Fruit fly (Drosophila melanogaster) whole organism, embryonic: ENCODE results near the gene Kmn1.

ENCODE experiments used
- BEAF-32 ChIP-seq: fragments of 200-800 bp; sonication (Bioruptor generic); optimal IDR thresholded peaks from 3 replicates; lab custom pipeline; 2017; ENCODE audit warnings: missing biosample characterization, missing genetic modification characterization, mild to moderate bottlenecking, moderate library complexity, missing genetic modification reagents
- Bgb ChIP-seq: fragments of 200-800 bp; sonication (Bioruptor generic); IDR thresholded peaks from 2 replicates; pipeline ENCODE4 v1.3.6; 2022; ENCODE audit warnings: missing biosample characterization, missing genetic modification characterization; ENCODE audit not compliant: partially characterized antibody
- CG10147 ChIP-seq: fragments of 200-800 bp; sonication (Bioruptor generic); optimal IDR thresholded peaks from 2 replicates; lab custom pipeline; 2019; ENCODE audit warnings: missing biosample characterization, mild to moderate bottlenecking, missing genetic modification characterization, moderate library complexity
- CG1024 ChIP-seq: fragments of 200-800 bp; sonication (Bioruptor generic); IDR thresholded peaks from 2 replicates; pipeline ENCODE4 v1.3.6; 2022; ENCODE audit warnings: missing biosample characterization, missing genetic modification characterization
- CG10654 ChIP-seq: fragments of 200-800 bp; sonication (Bioruptor generic); optimal IDR thresholded peaks from 2 replicates; lab custom pipeline; 2016; ENCODE audit warnings: missing biosample characterization, missing genetic modification characterization
- CG11093 ChIP-seq: fragments of 200-800 bp; sonication (Bioruptor generic); IDR thresholded peaks from 3 replicates; pipeline ENCODE4 v1.3.6; 2022; ENCODE audit warnings: missing biosample characterization, missing genetic modification characterization
- CG1603 ChIP-seq: fragments of 200-800 bp; sonication (Bioruptor generic); optimal IDR thresholded peaks from 2 replicates; lab custom pipeline; 2019; ENCODE audit warnings: missing biosample characterization, mild to moderate bottlenecking, missing genetic modification characterization, moderate library complexity
- CG17186 ChIP-seq: fragments of 200-800 bp; sonication (Bioruptor generic); optimal IDR thresholded peaks from 3 replicates; lab custom pipeline; 2017; ENCODE audit warnings: missing biosample characterization, missing genetic modification reagents, missing genetic modification characterization
- CG17385 ChIP-seq: fragments of 200-800 bp; sonication (Bioruptor generic); optimal IDR thresholded peaks from 3 replicates; lab custom pipeline; 2018; ENCODE audit warnings: missing biosample characterization, mild to moderate bottlenecking, missing genetic modification characterization
- CG18262 ChIP-seq: fragments of 200-800 bp; optimal IDR thresholded peaks from 3 replicates; lab custom pipeline; 2019; ENCODE audit warnings: missing biosample characterization, mild to moderate bottlenecking, missing genetic modification characterization, moderate library complexity
- CG2116 ChIP-seq: fragments of 200-800 bp; sonication (Bioruptor generic); optimal IDR thresholded peaks from 3 replicates; lab custom pipeline; 2018; ENCODE audit warnings: missing biosample characterization, mild to moderate bottlenecking, missing genetic modification characterization
- CG4404 ChIP-seq: fragments of 200-800 bp; sonication (Bioruptor generic); IDR thresholded peaks from 2 replicates; pipeline ENCODE4 v1.3.6; 2022; ENCODE audit warnings: missing biosample characterization, missing genetic modification characterization
- CG6689 ChIP-seq: fragments of 200-800 bp; sonication (Bioruptor generic); IDR thresholded peaks from 2 replicates; pipeline ENCODE4 v1.3.6; 2022; ENCODE audit warnings: missing biosample characterization, missing genetic modification characterization
- CG8359 ChIP-seq: fragments of 200-800 bp; sonication (Bioruptor generic); optimal IDR thresholded peaks from 2 replicates; lab custom pipeline; 2017; ENCODE audit warnings: missing biosample characterization, mild to moderate bottlenecking, missing genetic modification characterization, borderline replicate concordance
- CG9797 ChIP-seq: fragments of 200-800 bp; sonication (Bioruptor generic); optimal IDR thresholded peaks from 3 replicates; lab custom pipeline; 2018; ENCODE audit warnings: missing biosample characterization, mild to moderate bottlenecking, missing genetic modification characterization
- Dll ChIP-seq: fragments of 200-800 bp; sonication (Bioruptor generic); IDR thresholded peaks from 4 replicates; pipeline ENCODE4 v1.3.6; 2022; ENCODE audit warnings: missing biosample characterization, missing genetic modification characterization; ENCODE audit not compliant: partially characterized antibody
- Dp ChIP-seq: fragments of 200-800 bp; sonication (Bioruptor generic); optimal IDR thresholded peaks from 2 replicates; lab custom pipeline; 2018; ENCODE audit warnings: missing biosample characterization, mild to moderate bottlenecking, missing genetic modification characterization, moderate library complexity
- Dref ChIP-seq: fragments of 200-800 bp; sonication (Bioruptor generic); IDR thresholded peaks from 2 replicates; pipeline ENCODE4 v1.3.6; 2022; ENCODE audit warnings: missing biosample characterization, missing genetic modification characterization
- E2f2 ChIP-seq: fragments of 200-800 bp; sonication (Bioruptor generic); IDR thresholded peaks from 2 replicates; pipeline ENCODE4 v1.3.6; 2022; ENCODE audit warnings: missing biosample characterization, missing genetic modification characterization
- HLH3B ChIP-seq: fragments of 200-800 bp; sonication (Bioruptor generic); IDR thresholded peaks from 2 replicates; pipeline ENCODE4 v1.3.6; 2022; ENCODE audit warnings: missing biosample characterization, missing genetic modification characterization
- HLHmδ ChIP-seq: fragments of 200-800 bp; sonication (Bioruptor generic); optimal IDR thresholded peaks from 2 replicates; lab custom pipeline; 2018; ENCODE audit warnings: missing biosample characterization, mild to moderate bottlenecking, missing genetic modification characterization, moderate library complexity
- Lpt ChIP-seq: fragments of >200 bp; optimal IDR thresholded peaks from 2 replicates; lab custom pipeline; 2018; ENCODE audit warnings: missing biosample characterization, missing genetic modification characterization
- Myb ChIP-seq: fragments of 200-800 bp; sonication (Bioruptor generic); optimal IDR thresholded peaks from 2 replicates; lab custom pipeline; 2016; ENCODE audit warnings: missing biosample characterization, missing genetic modification characterization
- Oaz ChIP-seq: fragments of 200-800 bp; sonication (Bioruptor generic); IDR thresholded peaks from 2 replicates; pipeline ENCODE4 v1.3.6; 2022; ENCODE audit warnings: missing biosample characterization, missing genetic modification characterization
- Opbp ChIP-seq: fragments of 200-800 bp; sonication (Bioruptor generic); IDR thresholded peaks from 3 replicates; pipeline ENCODE4 v1.3.6; 2022; ENCODE audit warnings: missing biosample characterization, missing genetic modification characterization; ENCODE audit not compliant: partially characterized antibody
- Optix ChIP-seq: fragments of 200-800 bp; sonication (Bioruptor generic); IDR thresholded peaks from 3 replicates; pipeline ENCODE4 v1.3.6; 2022; ENCODE audit warnings: missing biosample characterization, missing genetic modification characterization
- Sin3A ChIP-seq: fragments of >200 bp; optimal IDR thresholded peaks from 2 replicates; lab custom pipeline; 2018
- TFAM ChIP-seq: fragments of 200-800 bp; sonication (Bioruptor generic); optimal IDR thresholded peaks from 2 replicates; lab custom pipeline; 2017; ENCODE audit warnings: missing biosample characterization, missing genetic modification characterization, inconsistent platforms
- amos ChIP-seq: fragments of 200-800 bp; sonication (Bioruptor generic); IDR thresholded peaks from 2 replicates; pipeline ENCODE4 v1.3.6; 2022; ENCODE audit warnings: missing biosample characterization, missing genetic modification characterization; ENCODE audit not compliant: partially characterized antibody
- aop ChIP-seq: fragments of 200-800 bp; sonication (Bioruptor generic); IDR thresholded peaks from 2 replicates; pipeline ENCODE4 v1.3.6; 2022; ENCODE audit warnings: missing biosample characterization, missing genetic modification characterization
- ase ChIP-seq: fragments of 200-800 bp; sonication (Bioruptor generic); IDR thresholded peaks from 3 replicates; pipeline ENCODE4 v1.3.6; 2022; ENCODE audit warnings: missing biosample characterization, missing genetic modification characterization
- cas ChIP-seq: fragments of 200-800 bp; sonication (Bioruptor generic); IDR thresholded peaks from 2 replicates; pipeline ENCODE4 v1.3.6; 2022; ENCODE audit warnings: missing biosample characterization, missing genetic modification characterization
- dm ChIP-seq: fragments of 200-800 bp; sonication (Bioruptor generic); optimal IDR thresholded peaks from 3 replicates; lab custom pipeline; 2016; ENCODE audit warnings: missing biosample characterization, missing genetic modification characterization
- ewg ChIP-seq: fragments of 200-800 bp; sonication (Bioruptor generic); optimal IDR thresholded peaks from 3 replicates; lab custom pipeline; 2017; ENCODE audit warnings: mild to moderate bottlenecking, missing biosample characterization, missing genetic modification reagents, missing genetic modification characterization
- gsb-n ChIP-seq: fragments of 200-800 bp; sonication (Bioruptor generic); optimal IDR thresholded peaks from 3 replicates; lab custom pipeline; 2018; ENCODE audit warnings: missing biosample characterization, mild to moderate bottlenecking, missing genetic modification characterization
- insv ChIP-seq, 2 experiments: fragments of 200-800 bp; sonication (Bioruptor generic); optimal IDR thresholded peaks; 3 replicates each; lab custom pipeline; 2016 to 2018; ENCODE audit warnings: missing biosample characterization in 2 of 2, missing genetic modification characterization in 2 of 2
- knrl ChIP-seq: fragments of 200-800 bp; sonication (Bioruptor generic); IDR thresholded peaks from 3 replicates; pipeline ENCODE4 v1.3.6; 2022; ENCODE audit warnings: missing biosample characterization, missing genetic modification characterization; ENCODE audit not compliant: partially characterized antibody
- lilli ChIP-seq: fragments of 200-800 bp; sonication (Bioruptor generic); optimal IDR thresholded peaks from 3 replicates; lab custom pipeline; 2016; ENCODE audit warnings: missing biosample characterization, missing genetic modification characterization
- nerfin-2 ChIP-seq: fragments of 200-800 bp; sonication (Bioruptor generic); IDR thresholded peaks from 2 replicates; pipeline ENCODE4 v1.3.6; 2022; ENCODE audit warnings: missing biosample characterization, missing genetic modification characterization; ENCODE audit not compliant: partially characterized antibody
- nmo ChIP-seq: fragments of 200-800 bp; sonication (Bioruptor generic); optimal IDR thresholded peaks from 2 replicates; lab custom pipeline; 2018; ENCODE audit warnings: missing biosample characterization, mild to moderate bottlenecking, missing genetic modification characterization, moderate library complexity
- nom ChIP-seq: fragments of 200-800 bp; sonication (Bioruptor generic); optimal IDR thresholded peaks from 2 replicates; lab custom pipeline; 2017; ENCODE audit warnings: missing biosample characterization, missing genetic modification characterization, mild to moderate bottlenecking, moderate library complexity, missing genetic modification reagents
- pan ChIP-seq, 4 experiments: fragments of >200 bp in 3 of 4; fragments of 200-800 bp in 1 of 4; sonication (Bioruptor generic) in 1 of 4; optimal IDR thresholded peaks in 3 of 4; IDR thresholded peaks in 1 of 4; 2 replicates each; pipeline versions ENCODE4 v1.3.6 to Lab custom; 2017 to 2022; ENCODE audit warnings: missing biosample characterization in 2 of 4, missing genetic modification characterization in 2 of 4, mixed read lengths in 1 of 4
- peb ChIP-seq: fragments of 200-800 bp; sonication (Bioruptor generic); IDR thresholded peaks from 2 replicates; pipeline ENCODE4 v1.3.6; 2022; ENCODE audit warnings: missing biosample characterization, missing genetic modification characterization
- sc ChIP-seq, 3 experiments: fragments of >200 bp in 2 of 3; fragments of 200-800 bp in 1 of 3; sonication (Bioruptor generic) in 1 of 3; optimal IDR thresholded peaks; 2 replicates in 2 of 3; 3 replicates in 1 of 3; lab custom pipeline; 2017; ENCODE audit warnings: mild to moderate bottlenecking in 1 of 3, missing biosample characterization in 1 of 3, missing genetic modification characterization in 1 of 3, missing genetic modification reagents in 1 of 3
- sens ChIP-seq: fragments of 200-800 bp; sonication (Bioruptor generic); peaks from one replicate; lab custom pipeline; 2016; ENCODE audit warnings: missing biosample characterization, missing genetic modification characterization
- slp2 ChIP-seq: fragments of 200-800 bp; sonication (Bioruptor generic); optimal IDR thresholded peaks from 2 replicates; lab custom pipeline; 2016; ENCODE audit warnings: missing biosample characterization, missing genetic modification characterization
- sob ChIP-seq: fragments of 200-800 bp; sonication (Bioruptor generic); IDR thresholded peaks from 2 replicates; pipeline ENCODE4 v1.3.6; 2022; ENCODE audit warnings: missing biosample characterization, missing genetic modification characterization
- ssp ChIP-seq: fragments of 200-800 bp; sonication (Bioruptor generic); IDR thresholded peaks from 2 replicates; pipeline ENCODE4 v1.3.6; 2022; ENCODE audit warnings: missing biosample characterization, missing genetic modification characterization
- sug ChIP-seq: fragments of 200-800 bp; optimal IDR thresholded peaks from 2 replicates; lab custom pipeline; 2019; ENCODE audit warnings: missing biosample characterization, mild to moderate bottlenecking, missing genetic modification characterization, moderate library complexity
- trh ChIP-seq: fragments of 200-800 bp; sonication (Bioruptor generic); optimal IDR thresholded peaks from 2 replicates; lab custom pipeline; 2016; ENCODE audit warnings: missing biosample characterization, missing genetic modification characterization

Kmn1 gene

DNA sequence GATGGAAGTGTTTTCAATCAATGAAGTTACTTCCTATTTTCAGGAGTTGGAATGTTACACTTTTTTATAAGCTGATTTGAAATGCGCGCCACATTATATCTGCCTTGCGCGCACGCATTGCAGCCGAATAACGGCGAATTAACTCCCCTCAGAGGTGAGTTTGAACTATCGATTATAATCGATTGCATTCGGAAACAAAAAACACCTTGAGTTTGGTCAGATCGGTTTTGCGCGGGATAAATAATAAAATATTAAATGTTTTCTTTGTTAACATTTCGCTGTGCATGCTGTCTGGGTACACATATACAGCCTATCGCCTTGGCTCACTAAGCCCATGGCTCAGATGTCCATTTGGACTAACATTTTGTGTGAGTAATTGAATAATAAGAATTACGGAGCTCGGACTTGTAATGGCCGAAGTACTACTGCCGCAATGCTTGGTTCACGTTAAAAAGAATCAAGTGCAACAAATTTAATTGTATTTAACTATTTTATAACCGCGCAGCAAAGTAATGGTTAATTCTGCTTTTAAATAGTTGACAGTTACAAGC, 49.1 kb upstream of the Kmn1 start (continued):
- TF ChIP-seq nmo: peak; percentile 3
- TF ChIP-seq dm (GFP tag; lab: Kevin White, UChicago): no peak
- TF ChIP-seq CG17385 (GFP tag; lab: Kevin White, UChicago): no peak
- no peak for TF ChIP-seq Optix (GFP tag; lab: Robert Waterston, UW)
- TF ChIP-seq HLHmδ (GFP tag; lab: Kevin White, UChicago): no peak
- no peak for TF ChIP-seq nom (GFP tag; lab: Kevin White, UChicago)
- peak; percentile 4 for TF ChIP-seq Bgb (GFP tag; lab: Robert Waterston, UW)
- no peak for TF ChIP-seq CG10654
- no peak for TF ChIP-seq cas (GFP tag; lab: Robert Waterston, UW)
- TF ChIP-seq Dref (GFP tag; lab: Robert Waterston, UW): peak; percentile 66
- TF ChIP-seq HLH3B (GFP tag; lab: Robert Waterston, UW): no peak
- no peak for TF ChIP-seq sob (GFP tag; lab: Robert Waterston, UW)
- TF ChIP-seq CG11093: no peak
- TF ChIP-seq CG4404 (GFP tag; lab: Robert Waterston, UW): no peak
- TF ChIP-seq BEAF-32: no peak
- TF ChIP-seq TFAM (GFP tag; lab: Kevin White, UChicago): no peak
- TF ChIP-seq CG1603: no peak
- no peak for TF ChIP-seq nerfin-2 (GFP tag; lab: Robert Waterston, UW)
- no peak for TF ChIP-seq lilli
- no peak for TF ChIP-seq pan (optimal IDR thresholded peaks at IDR 0.05; lab: Kevin White, UChicago)
- no peak for TF ChIP-seq pan (GFP tag; optimal IDR thresholded peaks at IDR 0.05 in 1 of 2, IDR thresholded peaks at IDR 0.05 in 1 of 2)
- peak; percentile 64 for TF ChIP-seq ewg (GFP tag; lab: Kevin White, UChicago)
- no peak for TF ChIP-seq aop (GFP tag; lab: Robert Waterston, UW)
- TF ChIP-seq amos (GFP tag; lab: Robert Waterston, UW): peak; percentile 38; the same call in 1 of the 2 replicates
- TF ChIP-seq peb (GFP tag; lab: Robert Waterston, UW): no peak
- TF ChIP-seq Myb: no peak
- peak; percentile 10 for TF ChIP-seq CG17186
- no peak for TF ChIP-seq CG9797 (GFP tag; lab: Kevin White, UChicago)
- peak; percentile 26; the same call in 2 of the 3 replicates for TF ChIP-seq Opbp (GFP tag; lab: Robert Waterston, UW)
- peak; percentile 73; the same call in 3 of the 4 replicates for TF ChIP-seq Dll (GFP tag; lab: Robert Waterston, UW)
- TF ChIP-seq insv (GFP tag; optimal IDR thresholded peaks at IDR 0.05; lab: Kevin White, UChicago): no peak
- no peak for TF ChIP-seq ssp (GFP tag; lab: Robert Waterston, UW)
- TF ChIP-seq Oaz (GFP tag; lab: Robert Waterston, UW): no peak
- TF ChIP-seq CG2116: peak; percentile 90
- TF ChIP-seq CG10147: no peak
- no peak for TF ChIP-seq sens (GFP tag; lab: Kevin White, UChicago)
- TF ChIP-seq sc (optimal IDR thresholded peaks at IDR 0.05; lab: Kevin White, UChicago): no peak
- TF ChIP-seq sc (GFP tag; optimal IDR thresholded peaks at IDR 0.05; lab: Kevin White, UChicago): no peak
- peak; percentile 82 for TF ChIP-seq Dp (GFP tag; lab: Kevin White, UChicago)
- no peak for TF ChIP-seq CG1024 (GFP tag; lab: Robert Waterston, UW)
- TF ChIP-seq slp2 (GFP tag; lab: Kevin White, UChicago): no peak
- TF ChIP-seq CG8359 (GFP tag; lab: Kevin White, UChicago): no peak
- no peak for TF ChIP-seq CG18262 (tag; lab: Kevin White, UChicago)
- TF ChIP-seq sug (tag; lab: Kevin White, UChicago): no peak
- TF ChIP-seq knrl (GFP tag; lab: Robert Waterston, UW): no peak
- peak; percentile 80 for TF ChIP-seq Sin3A (lab: Kevin White, UChicago)
- TF ChIP-seq ase: no peak
- TF ChIP-seq CG6689: no peak
- TF ChIP-seq Lpt (GFP tag; lab: Kevin White, UChicago): no peak
- no peak for TF ChIP-seq gsb-n (tag; lab: Kevin White, UChicago)
- TF ChIP-seq E2f2 (GFP tag; lab: Robert Waterston, UW): peak; percentile 85
- no peak for TF ChIP-seq trh
